Worm (Caenorhabditis elegans) whole organism, L1 larva: Measurements from ENCODE around the gene Y56A3A.28.

Source experiments
- egl-27 ChIP-seq, 2 experiments: fragments of 150-350 bp in 1 of 2; sonication (generic microtip); optimal IDR thresholded peaks; 3 replicates each; lab custom pipeline; 2017 to 2018; ENCODE audit warnings: missing biosample characterization in 2 of 2, missing genetic modification characterization in 2 of 2, missing genetic modification reagents in 2 of 2
- nhr-47 ChIP-seq: sonication (generic microtip); optimal IDR thresholded peaks from 2 replicates; lab custom pipeline; 2016; ENCODE audit warnings: mild to moderate bottlenecking, missing genetic modification characterization, moderate library complexity, missing compliant biosample characterization
- ztf-4 ChIP-seq: fragments of 150-350 bp; optimal IDR thresholded peaks from 2 replicates; lab custom pipeline; 2014; ENCODE audit warnings: missing biosample characterization, missing genetic modification characterization

DNA sequence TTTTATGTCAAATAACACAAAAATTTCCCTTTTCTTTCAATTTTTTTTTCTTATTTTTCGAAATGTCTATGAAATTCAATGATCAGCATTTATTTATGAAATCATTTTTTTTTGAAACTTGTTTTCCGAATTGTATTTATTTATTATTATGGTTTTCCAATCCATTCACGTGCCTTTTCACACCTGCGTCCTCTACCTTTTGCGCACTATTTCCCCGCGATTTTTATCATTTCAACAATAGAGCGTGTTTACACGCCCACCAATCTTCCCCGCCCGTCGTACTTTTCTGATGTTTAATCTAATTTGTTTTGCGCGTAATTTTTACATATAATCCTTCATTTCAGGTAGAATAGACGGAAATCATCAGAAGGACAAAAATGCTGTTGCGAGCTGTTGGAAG lies 18.6 kb upstream of the Y56A3A.28 start, which contains the start of gene wah-1:
- TF ChIP-seq nhr-47 (tag; lab: Kevin White, UChicago) = peak; percentile 14
- no peak for TF ChIP-seq egl-27 (tag; optimal IDR thresholded peaks at IDR 0.05; lab: Kevin White, UChicago)
- TF ChIP-seq ztf-4 = no peak
